Worm (Caenorhabditis elegans) whole organism, mixed stage, embryonic: ENCODE data around the gene sop-2.

ENCODE experiments used
- M03D4.4 ChIP-seq: sonication (generic microtip); optimal IDR thresholded peaks from 2 replicates; lab custom pipeline; 2017; ENCODE audit warnings: mild to moderate bottlenecking, missing genetic modification characterization, missing compliant biosample characterization
- bed-3 ChIP-seq: fragments of 200-800 bp; sonication (Bioruptor generic); optimal IDR thresholded peaks from 3 replicates; lab custom pipeline; 2018; ENCODE audit warnings: mild to moderate bottlenecking, missing genetic modification characterization, moderate library complexity, missing compliant biosample characterization
- blmp-1 ChIP-seq: fragments of 150-350 bp; optimal IDR thresholded peaks from 2 replicates; lab custom pipeline; 2014; ENCODE audit warnings: missing biosample characterization, missing genetic modification characterization
- ceh-39 ChIP-seq: fragments of 150-350 bp; optimal IDR thresholded peaks from 2 replicates; lab custom pipeline; 2014; ENCODE audit warnings: missing biosample characterization, missing genetic modification characterization
- ceh-43 ChIP-seq: fragments of 200-800 bp; sonication (Bioruptor generic); optimal IDR thresholded peaks from 2 replicates; lab custom pipeline; 2018; ENCODE audit warnings: mild to moderate bottlenecking, missing genetic modification characterization, moderate library complexity, missing compliant biosample characterization
- ceh-83 ChIP-seq: fragments of 200-800 bp; sonication (Bioruptor generic); optimal IDR thresholded peaks from 2 replicates; lab custom pipeline; 2018; ENCODE audit warnings: mild to moderate bottlenecking, missing genetic modification characterization, missing compliant biosample characterization
- ces-1 ChIP-seq: fragments of 150-350 bp; optimal IDR thresholded peaks from 2 replicates; lab custom pipeline; 2014; ENCODE audit warnings: missing biosample characterization, missing genetic modification reagents, missing genetic modification characterization
- cnd-1 ChIP-seq: fragments of 200-800 bp; sonication (Bioruptor generic); optimal IDR thresholded peaks from 2 replicates; lab custom pipeline; 2018; ENCODE audit warnings: mild to moderate bottlenecking, missing genetic modification characterization, missing compliant biosample characterization
- drap-1 ChIP-seq: fragments of 200-800 bp; sonication (Bioruptor generic); optimal IDR thresholded peaks from 3 replicates; lab custom pipeline; 2018; ENCODE audit warnings: mild to moderate bottlenecking, missing genetic modification characterization, missing compliant biosample characterization
- elt-3 ChIP-seq: fragments of 150-350 bp; optimal IDR thresholded peaks from 2 replicates; lab custom pipeline; 2014; ENCODE audit warnings: missing biosample characterization, missing genetic modification characterization
- flh-1 ChIP-seq: fragments of 200-800 bp; sonication (Bioruptor generic); optimal IDR thresholded peaks from 2 replicates; lab custom pipeline; 2018; ENCODE audit warnings: mild to moderate bottlenecking, missing genetic modification characterization, moderate library complexity, missing compliant biosample characterization
- ham-2 ChIP-seq: fragments of 200-800 bp; sonication (Bioruptor generic); optimal IDR thresholded peaks from 2 replicates; lab custom pipeline; 2018; ENCODE audit warnings: mild to moderate bottlenecking, missing genetic modification characterization, missing compliant biosample characterization
- hlh-1 ChIP-seq: fragments of 150-350 bp; optimal IDR thresholded peaks from 2 replicates; lab custom pipeline; 2014; ENCODE audit warnings: missing biosample characterization, missing genetic modification reagents, missing genetic modification characterization
- lin-13 ChIP-seq: fragments of 150-350 bp; optimal IDR thresholded peaks from 2 replicates; lab custom pipeline; 2014; ENCODE audit warnings: missing biosample characterization, missing genetic modification characterization
- lsy-2 ChIP-seq: fragments of 150-350 bp; optimal IDR thresholded peaks from 2 replicates; lab custom pipeline; 2014; ENCODE audit warnings: missing biosample characterization, missing genetic modification characterization
- mab-5 ChIP-seq: fragments of 150-350 bp; optimal IDR thresholded peaks from 2 replicates; lab custom pipeline; 2014; ENCODE audit warnings: missing biosample characterization, missing genetic modification characterization
- mep-1 ChIP-seq: fragments of 150-350 bp; optimal IDR thresholded peaks from 2 replicates; lab custom pipeline; 2017; ENCODE audit warnings: missing biosample characterization, missing genetic modification reagents, missing genetic modification characterization, inconsistent platforms
- mls-2 ChIP-seq: sonication (generic microtip); optimal IDR thresholded peaks from 2 replicates; lab custom pipeline; 2016; ENCODE audit warnings: mild to moderate bottlenecking, missing genetic modification characterization, moderate library complexity, missing compliant biosample characterization
- nhr-12 ChIP-seq: fragments of 150-350 bp; optimal IDR thresholded peaks from 2 replicates; lab custom pipeline; 2014; ENCODE audit warnings: missing biosample characterization, missing genetic modification characterization
- nhr-2 ChIP-seq: fragments of 150-350 bp; optimal IDR thresholded peaks from 2 replicates; lab custom pipeline; 2014; ENCODE audit warnings: missing biosample characterization, missing genetic modification characterization
- nhr-237 ChIP-seq: fragments of 150-350 bp; optimal IDR thresholded peaks from 2 replicates; lab custom pipeline; 2014; ENCODE audit warnings: missing biosample characterization, missing genetic modification characterization
- nhr-28 ChIP-seq: fragments of 150-350 bp; optimal IDR thresholded peaks from 2 replicates; lab custom pipeline; 2014; ENCODE audit warnings: missing biosample characterization, missing genetic modification characterization
- nhr-76 ChIP-seq: sonication (generic microtip); optimal IDR thresholded peaks from 2 replicates; lab custom pipeline; 2017; ENCODE audit warnings: missing biosample characterization, missing genetic modification characterization
- pha-4 ChIP-seq: fragments of 150-350 bp; optimal IDR thresholded peaks from 2 replicates; lab custom pipeline; 2018; ENCODE audit warnings: missing biosample characterization, missing genetic modification reagents, missing genetic modification characterization
- sem-2 ChIP-seq: fragments of 200-800 bp; sonication (Bioruptor generic); optimal IDR thresholded peaks from 2 replicates; lab custom pipeline; 2018; ENCODE audit warnings: mild to moderate bottlenecking, missing genetic modification characterization, missing compliant biosample characterization
- snpc-4 ChIP-seq: fragments of 150-350 bp; optimal IDR thresholded peaks from 2 replicates; lab custom pipeline; 2014; ENCODE audit warnings: missing biosample characterization, missing genetic modification characterization
- sptf-1 ChIP-seq: sonication (generic microtip); optimal IDR thresholded peaks from 2 replicates; lab custom pipeline; 2017; ENCODE audit warnings: mild to moderate bottlenecking, missing genetic modification characterization, moderate library complexity, missing compliant biosample characterization
- tbx-8 ChIP-seq: fragments of 200-800 bp; sonication (Bioruptor generic); optimal IDR thresholded peaks from 2 replicates; lab custom pipeline; 2018; ENCODE audit warnings: mild to moderate bottlenecking, missing genetic modification characterization, moderate library complexity, missing compliant biosample characterization
- unc-120 ChIP-seq: sonication (generic microtip); optimal IDR thresholded peaks from 2 replicates; lab custom pipeline; 2017; ENCODE audit warnings: missing genetic modification characterization, missing compliant biosample characterization; ENCODE audit not compliant: poor library complexity, severe bottlenecking
- unc-39 ChIP-seq: fragments of 150-350 bp; optimal IDR thresholded peaks from 2 replicates; lab custom pipeline; 2014; ENCODE audit warnings: missing biosample characterization, missing genetic modification characterization
- unc-62 ChIP-seq: fragments of 150-350 bp; optimal IDR thresholded peaks from 2 replicates; lab custom pipeline; 2014; ENCODE audit warnings: missing biosample characterization, missing genetic modification reagents, missing genetic modification characterization
- zip-8 ChIP-seq: fragments of 150-350 bp; optimal IDR thresholded peaks from 2 replicates; lab custom pipeline; 2014; ENCODE audit warnings: missing biosample characterization, missing genetic modification characterization
- ztf-11 ChIP-seq: fragments of 150-350 bp; optimal IDR thresholded peaks from 2 replicates; lab custom pipeline; 2014; ENCODE audit warnings: missing biosample characterization, missing genetic modification characterization

The sop-2 gene

ce11 chrII:12339152-12339551, 592 bp upstream of the sop-2 start:
- TF ChIP-seq mls-2 (peak; percentile 79), mep-1 (tag; lab: Kevin White, UChicago) (peak; percentile 65), nhr-12 (no peak), cnd-1 (tag; lab: Kevin White, UChicago) (peak; percentile 30), ceh-39 (tag; lab: Kevin White, UChicago) (peak; percentile 44), pha-4 (peak; percentile 56), nhr-237 (peak; percentile 36), ham-2 (GFP tag; lab: Kevin White, UChicago) (no peak), elt-3 (tag; lab: Kevin White, UChicago) (no peak), nhr-76 (tag; lab: Kevin White, UChicago) (no peak), unc-120 (tag; lab: Kevin White, UChicago) (peak; percentile 64), flh-1 (GFP tag; lab: Kevin White, UChicago) (no peak), M03D4.4 (tag; lab: Kevin White, UChicago) (peak; percentile 10), ces-1 (GFP tag; lab: Kevin White, UChicago) (peak; percentile 95), unc-62 (GFP tag; lab: Kevin White, UChicago) (no peak), lsy-2 (tag; lab: Kevin White, UChicago) (peak; percentile 87), sem-2 (no peak), sptf-1 (tag; lab: Kevin White, UChicago) (peak; percentile 9), drap-1 (no peak), lin-13 (tag; lab: Kevin White, UChicago) (peak; percentile 19)

ce11 chrII:12341566-12342223, 2.0 kb downstream of the sop-2 start:
- no peak for TF ChIP-seq zip-8
- no peak for TF ChIP-seq hlh-1 (tag; lab: Kevin White, UChicago)
- TF ChIP-seq ceh-83: no peak
- TF ChIP-seq nhr-237: no peak
- TF ChIP-seq elt-3 (tag; lab: Kevin White, UChicago): no peak
- TF ChIP-seq ceh-43: no peak
- no peak for TF ChIP-seq snpc-4 (tag; lab: Kevin White, UChicago)
- no peak for TF ChIP-seq mls-2

ce11 chrII:12342928-12343327, 3.2 kb downstream of the sop-2 start:
- TF ChIP-seq drap-1 (no peak), nhr-76 (tag; lab: Kevin White, UChicago) (no peak), pha-4 (no peak), cnd-1 (tag; lab: Kevin White, UChicago) (no peak), hlh-1 (tag; lab: Kevin White, UChicago) (no peak), bed-3 (GFP tag; lab: Kevin White, UChicago) (no peak), lsy-2 (tag; lab: Kevin White, UChicago) (no peak), tbx-8 (GFP tag; lab: Kevin White, UChicago) (no peak), nhr-2 (tag; lab: Kevin White, UChicago) (no peak), unc-62 (GFP tag; lab: Kevin White, UChicago) (no peak), mep-1 (tag; lab: Kevin White, UChicago) (no peak), unc-39 (tag; lab: Kevin White, UChicago) (no peak), blmp-1 (no peak), snpc-4 (tag; lab: Kevin White, UChicago) (no peak), M03D4.4 (tag; lab: Kevin White, UChicago) (no peak), nhr-28 (tag; lab: Kevin White, UChicago) (no peak)

ce11 chrII:12343710-12344109, 4.0 kb downstream of the sop-2 start:
- peak; percentile 30 for TF ChIP-seq ham-2 (GFP tag; lab: Kevin White, UChicago)
- TF ChIP-seq ztf-11 (tag; lab: Kevin White, UChicago): no peak

- TF ChIP-seq nhr-2 (tag; lab: Kevin White, UChicago) (no peak), zip-8 (no peak), mab-5 (tag; lab: Kevin White, UChicago) (no peak), cnd-1 (tag; lab: Kevin White, UChicago) (no peak), lsy-2 (tag; lab: Kevin White, UChicago) (no peak), elt-3 (tag; lab: Kevin White, UChicago) (no peak), sem-2 (no peak), tbx-8 (GFP tag; lab: Kevin White, UChicago) (no peak), nhr-76 (tag; lab: Kevin White, UChicago) (no peak), ces-1 (GFP tag; lab: Kevin White, UChicago) (no peak), ceh-83 (no peak), ztf-11 (tag; lab: Kevin White, UChicago) (no peak), mls-2 (no peak), M03D4.4 (tag; lab: Kevin White, UChicago) (no peak), ceh-39 (tag; lab: Kevin White, UChicago) (no peak), bed-3 (GFP tag; lab: Kevin White, UChicago) (no peak), flh-1 (GFP tag; lab: Kevin White, UChicago) (no peak), ceh-43 (no peak), nhr-237 (no peak), drap-1 (no peak)
Measured at ce11 chrII:12344787-12345186, 5.0 kb downstream of the sop-2 start, which contains the start of gene C44C11.6. Gene C44C11.6 (plus strand): TSS chrII:12344809.
